Fruit fly (Drosophila melanogaster) whole organism, adult: ENCODE measurements around the gene Acp26Ab.

Experiments used
- Crg-1 ChIP-seq: fragments of 200-800 bp; sonication (Bioruptor generic); optimal IDR thresholded peaks from 2 replicates; lab custom pipeline; 2016; ENCODE audit warnings: missing biosample characterization, missing genetic modification characterization
- Mnt ChIP-seq: fragments of 200-800 bp; sonication (Bioruptor generic); optimal IDR thresholded peaks from 2 replicates; lab custom pipeline; 2016; ENCODE audit warnings: missing biosample characterization, mild to moderate bottlenecking, missing genetic modification characterization
- toe ChIP-seq: fragments of 200-800 bp; sonication (Bioruptor generic); optimal IDR thresholded peaks from 2 replicates; lab custom pipeline; 2016; ENCODE audit warnings: missing biosample characterization, missing genetic modification characterization

- TF ChIP-seq Crg-1 (GFP tag; lab: Kevin White, UChicago), result no peak
- no peak for TF ChIP-seq Mnt
- TF ChIP-seq toe, result no peak
Observed at dm6 chr2L:5884674-5885073, 8.0 kb downstream of the Acp26Ab start, which contains the start of the genes Sfp26Ac and CG43185.
